Worm (Caenorhabditis elegans) whole organism, L1 larva: ENCODE measurements around the gene gei-14.

Experiments used
- aha-1 ChIP-seq: fragments of 150-350 bp; optimal IDR thresholded peaks from 2 replicates; lab custom pipeline; 2014; ENCODE audit warnings: missing biosample characterization, missing genetic modification characterization
- ama-1 ChIP-seq: fragments of 150-350 bp; optimal IDR thresholded peaks from 2 replicates; lab custom pipeline; 2014
- dsc-1 ChIP-seq: sonication (generic microtip); optimal IDR thresholded peaks from 2 replicates; lab custom pipeline; 2016; ENCODE audit warnings: mild to moderate bottlenecking, missing genetic modification characterization, missing compliant biosample characterization
- efl-1 ChIP-seq, 4 experiments: fragments of 150-350 bp; optimal IDR thresholded peaks in 3 of 4; peaks in 1 of 4; 1 replicate in 1 of 4; 2 replicates in 3 of 4; lab custom pipeline; 2014; ENCODE audit warnings: missing biosample characterization in 2 of 4, missing genetic modification characterization in 2 of 4, missing genetic modification reagents in 2 of 4
- fkh-10 ChIP-seq: sonication (generic microtip); optimal IDR thresholded peaks from 2 replicates; lab custom pipeline; 2017; ENCODE audit warnings: missing biosample characterization, missing genetic modification reagents, missing genetic modification characterization
- hlh-17 ChIP-seq: fragments of 200-800 bp; sonication (Bioruptor generic); optimal IDR thresholded peaks from 2 replicates; lab custom pipeline; 2018; ENCODE audit warnings: missing genetic modification characterization, mild to moderate bottlenecking, missing compliant biosample characterization, moderate library complexity, borderline replicate concordance
- lin-13 ChIP-seq: fragments of 150-350 bp; optimal IDR thresholded peaks from 2 replicates; lab custom pipeline; 2014; ENCODE audit warnings: missing biosample characterization, missing genetic modification reagents, missing genetic modification characterization
- mdl-1 ChIP-seq, 2 experiments: fragments of 150-350 bp; optimal IDR thresholded peaks; 2 replicates each; lab custom pipeline; 2014 to 2017; ENCODE audit warnings: missing biosample characterization in 2 of 2, missing genetic modification characterization in 2 of 2, inconsistent platforms in 1 of 2
- nhr-11 ChIP-seq: fragments of 150-350 bp; optimal IDR thresholded peaks from 2 replicates; lab custom pipeline; 2014; ENCODE audit warnings: missing biosample characterization, missing genetic modification characterization
- nhr-237 ChIP-seq: fragments of 150-350 bp; optimal IDR thresholded peaks from 2 replicates; lab custom pipeline; 2014; ENCODE audit warnings: missing biosample characterization, missing genetic modification characterization
- rnt-1 ChIP-seq: sonication (generic microtip); optimal IDR thresholded peaks from 2 replicates; lab custom pipeline; 2016; ENCODE audit warnings: mild to moderate bottlenecking, missing genetic modification characterization, moderate library complexity, missing compliant biosample characterization
- snpc-4 ChIP-seq: fragments of 150-350 bp; optimal IDR thresholded peaks from 2 replicates; lab custom pipeline; 2014; ENCODE audit warnings: missing biosample characterization, missing genetic modification characterization

DNA sequence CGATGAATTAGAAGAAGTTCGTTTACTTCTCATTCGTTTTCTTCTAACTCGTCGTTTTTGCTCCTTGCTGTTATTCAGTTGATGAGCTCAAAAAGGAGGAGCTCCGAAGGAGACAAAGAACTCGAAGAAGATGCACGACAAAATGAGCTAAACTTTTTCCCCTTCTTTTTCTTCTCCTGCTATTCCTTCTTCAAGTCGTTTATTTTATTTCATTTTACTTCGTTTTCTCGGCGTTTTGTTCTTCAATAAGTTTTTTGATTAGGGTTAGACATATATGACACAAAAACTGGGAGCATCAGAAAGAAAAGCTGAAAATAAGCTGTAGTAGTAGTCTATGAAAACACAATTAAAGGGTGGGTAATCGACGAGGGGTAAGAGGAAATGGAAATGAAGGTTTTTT is 36.0 kb upstream of the gei-14 start:
- TF ChIP-seq mdl-1 (tag; optimal IDR thresholded peaks at IDR 0.05; lab: Kevin White, UChicago), result no peak
- no peak for TF ChIP-seq rnt-1
- TF ChIP-seq hlh-17, result no peak
- no peak for TF ChIP-seq efl-1 (optimal IDR thresholded peaks at IDR 0.05; lab: Kevin White, UChicago)
- TF ChIP-seq efl-1 (GFP tag; optimal IDR thresholded peaks at IDR 0.05 in 1 of 2; lab: Kevin White, UChicago), result no peak
- no peak for TF ChIP-seq dsc-1 (tag; lab: Kevin White, UChicago)
- TF ChIP-seq nhr-11 (tag; lab: Kevin White, UChicago), result no peak
- TF ChIP-seq fkh-10 (GFP tag; lab: Kevin White, UChicago), result no peak
- TF ChIP-seq ama-1 (lab: Kevin White, UChicago), result no peak
- no peak for TF ChIP-seq nhr-237
- no peak for TF ChIP-seq lin-13 (GFP tag; lab: Kevin White, UChicago)
- no peak for TF ChIP-seq snpc-4 (tag; lab: Kevin White, UChicago)
- TF ChIP-seq aha-1, result no peak
